Worm (Caenorhabditis elegans): Measurements from ENCODE around the gene str-187.

DNA sequence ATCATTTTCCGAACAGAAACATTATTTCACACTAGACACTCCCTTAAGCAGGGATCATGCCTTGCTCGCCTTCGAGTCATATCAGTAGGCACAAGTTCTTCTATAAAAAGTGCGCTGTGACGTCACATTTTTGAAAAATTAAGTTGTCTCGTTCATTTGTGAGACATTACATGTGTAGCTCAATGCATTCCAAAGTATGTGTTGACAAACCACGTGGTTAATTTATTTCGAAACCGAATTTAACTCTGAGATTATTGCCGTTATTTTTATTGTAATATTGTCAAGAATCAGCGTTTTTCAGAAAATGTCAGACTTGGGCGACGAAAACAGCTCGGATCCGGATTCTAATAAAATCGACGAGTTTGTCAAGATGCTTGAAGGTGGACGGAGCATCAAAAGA lies 29.1 kb downstream of the str-187 start, which contains the start of gene T28F3.5:
- no peak for TF ChIP-seq nhr-43 (tag; optimal IDR thresholded peaks at IDR 0.05; ENCODE audit: poor library complexity, severe bottlenecking)
- TF ChIP-seq hmg-11 (tag; optimal IDR thresholded peaks at IDR 0.05): no peak
- TF ChIP-seq skn-1 (tag; optimal IDR thresholded peaks at IDR 0.05): no peak
- TF ChIP-seq ZK546.5 (tag; optimal IDR thresholded peaks at IDR 0.05): no peak

Measured in whole organism, L3 larva.